Fruit fly (Drosophila melanogaster): Measurements from ENCODE around the gene Cks85A.

DNA sequence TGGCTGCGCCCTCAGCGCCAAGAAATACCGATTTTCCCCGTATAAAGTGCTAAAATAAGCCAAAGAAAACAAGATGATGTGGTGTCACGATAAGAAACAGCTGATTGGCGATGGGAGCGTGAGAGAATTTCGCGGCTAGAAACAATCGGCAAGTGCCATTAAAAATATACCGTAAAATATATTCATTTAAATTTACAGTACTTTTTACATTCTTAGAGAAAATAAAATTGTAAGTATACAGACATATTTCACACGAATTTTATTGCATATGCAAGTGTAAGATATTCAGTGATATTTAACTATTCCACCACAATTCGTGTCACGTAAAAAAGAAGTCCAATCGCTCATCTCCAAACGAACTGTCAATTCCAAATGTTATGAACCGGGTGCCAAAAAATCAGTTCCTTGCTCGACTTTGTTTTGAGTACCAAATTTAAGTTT, 41.7 kb downstream of the Cks85A start, which contains the start of the genes Unc50, CG11755 and CG8043:
- TF ChIP-seq D1 (tag; optimal IDR thresholded peaks at IDR 0.05) (no peak), CG8159 (tag; optimal IDR thresholded peaks at IDR 0.05) (peak; percentile 75), fd96Ca (GFP tag; IDR thresholded peaks at IDR 0.05) (peak; percentile 73), EcR (GFP tag; optimal IDR thresholded peaks at IDR 0.05) (no peak), CG8301 (tag; optimal IDR thresholded peaks at IDR 0.05) (no peak), Pif1A (GFP tag; optimal IDR thresholded peaks at IDR 0.05) (no peak)

Measured in whole organism, pupa.